Worm (Caenorhabditis elegans) whole organism, young adult: ENCODE data around the gene clec-261.

Source experiments
- Y56A3A.18 ChIP-seq: fragments of 200-800 bp; sonication (Bioruptor generic); IDR thresholded peaks from 2 replicates; pipeline ENCODE4 v1.3.6; 2022; ENCODE audit warnings: missing genetic modification reagents, missing genetic modification characterization, missing compliant biosample characterization
- akir-1 ChIP-seq: fragments of 200-800 bp; sonication (Bioruptor generic); optimal IDR thresholded peaks from 2 replicates; lab custom pipeline; 2018; ENCODE audit warnings: mild to moderate bottlenecking, missing genetic modification characterization, moderate library complexity, missing compliant biosample characterization
- ama-1 ChIP-seq, 3 experiments: fragments of 150-350 bp in 1 of 3; sonication (generic microtip) in 2 of 3; optimal IDR thresholded peaks; 2 replicates each; lab custom pipeline; 2014 to 2018; ENCODE audit warnings: missing biosample characterization in 2 of 3, missing genetic modification characterization in 2 of 3, missing genetic modification reagents in 2 of 3
- ekl-4 ChIP-seq: fragments of 200-800 bp; sonication (Bioruptor generic); IDR thresholded peaks from 2 replicates; pipeline ENCODE4 v1.3.6; 2022; ENCODE audit warnings: missing genetic modification reagents, missing genetic modification characterization, missing compliant biosample characterization
- lin-26 ChIP-seq: fragments of 200-800 bp; sonication (Bioruptor generic); IDR thresholded peaks from 2 replicates; pipeline ENCODE4 v1.3.6; 2022; ENCODE audit warnings: missing genetic modification reagents, missing genetic modification characterization, missing compliant biosample characterization
- lin-54 ChIP-seq: fragments of 200-800 bp; sonication (Bioruptor generic); optimal IDR thresholded peaks from 2 replicates; lab custom pipeline; 2018; ENCODE audit warnings: mild to moderate bottlenecking, missing genetic modification characterization, missing compliant biosample characterization
- mcd-1 ChIP-seq: fragments of 200-800 bp; sonication (Bioruptor generic); IDR thresholded peaks from 2 replicates; pipeline ENCODE4 v1.3.6; 2022; ENCODE audit warnings: missing genetic modification reagents, missing genetic modification characterization, missing compliant biosample characterization
- snpc-4 ChIP-seq, 5 experiments: fragments of 150-350 bp in 1 of 5; sonication (generic microtip) in 4 of 5; optimal IDR thresholded peaks; 2 replicates each; lab custom pipeline; 2014 to 2018; ENCODE audit warnings: missing genetic modification characterization in 5 of 5, missing biosample characterization in 3 of 5, antibody characterized with exemption in 2 of 5, mild to moderate bottlenecking in 2 of 5, missing compliant biosample characterization in 2 of 5, missing genotype in 2 of 5, moderate library complexity in 2 of 5, missing genetic modification reagents in 1 of 5
- unc-62 ChIP-seq: fragments of 150-350 bp; optimal IDR thresholded peaks from 2 replicates; lab custom pipeline; 2014; ENCODE audit warnings: missing biosample characterization, missing genetic modification reagents, missing genetic modification characterization

DNA sequence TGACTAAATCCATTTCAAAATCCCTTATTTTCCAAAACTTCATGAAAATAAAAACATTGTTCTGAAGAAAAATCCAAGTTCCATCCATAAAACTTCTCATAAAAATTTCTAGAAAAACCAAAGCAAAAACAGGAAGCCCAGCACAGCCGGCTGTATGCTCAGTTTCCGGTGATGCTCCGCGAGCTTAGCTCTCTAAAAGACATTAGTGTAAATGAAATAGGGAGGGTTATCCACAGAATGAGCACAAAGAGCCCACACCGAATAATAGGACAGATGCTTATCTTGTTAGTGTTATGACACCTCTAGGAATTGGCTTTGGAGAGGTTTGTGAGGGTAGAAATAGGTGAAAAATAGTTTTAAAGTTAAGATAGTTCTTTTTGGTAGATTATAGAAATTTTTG, 43.7 kb upstream of the clec-261 start:
- no peak for TF ChIP-seq ama-1 (optimal IDR thresholded peaks at IDR 0.05; lab: Kevin White, UChicago)
- TF ChIP-seq ama-1 (GFP tag; optimal IDR thresholded peaks at IDR 0.05; lab: Kevin White, UChicago) = no peak
- no peak for TF ChIP-seq lin-26 (GFP tag; lab: Robert Waterston, UW)
- TF ChIP-seq akir-1 (GFP tag; lab: Kevin White, UChicago) = no peak
- TF ChIP-seq lin-54 (GFP tag; lab: Kevin White, UChicago) = no peak
- TF ChIP-seq snpc-4 (GFP tag; optimal IDR thresholded peaks at IDR 0.05; lab: Kevin White, UChicago) = no peak
- TF ChIP-seq snpc-4 (tag; optimal IDR thresholded peaks at IDR 0.05; lab: Kevin White, UChicago) = no peak
- no peak for TF ChIP-seq mcd-1 (GFP tag; lab: Robert Waterston, UW)
- TF ChIP-seq ekl-4 (GFP tag; lab: Robert Waterston, UW) = no peak
- no peak for TF ChIP-seq unc-62 (GFP tag; lab: Kevin White, UChicago)
- no peak for TF ChIP-seq Y56A3A.18 (GFP tag; lab: Robert Waterston, UW)
